Worm (Caenorhabditis elegans) whole organism, young adult: ENCODE measurements around the gene B0244.15.

Experiments used
- B0035.1 ChIP-seq: sonication (generic microtip); optimal IDR thresholded peaks from 2 replicates; lab custom pipeline; 2016; ENCODE audit warnings: missing genetic modification characterization, mild to moderate bottlenecking, missing compliant biosample characterization, missing genotype, missing genetic modification reagents
- F37B4.10 ChIP-seq: fragments of 200-800 bp; sonication (Bioruptor generic); IDR thresholded peaks from 2 replicates; pipeline ENCODE4 v1.3.6; 2022; ENCODE audit warnings: missing genetic modification characterization, missing compliant biosample characterization
- F49E8.2 ChIP-seq: sonication (generic microtip); optimal IDR thresholded peaks from 3 replicates; lab custom pipeline; 2017; ENCODE audit warnings: missing genetic modification characterization, mild to moderate bottlenecking, missing compliant biosample characterization, antibody characterized with exemption, moderate library complexity; ENCODE audit not compliant: insufficient read depth
- F57A8.1 ChIP-seq: fragments of 200-800 bp; sonication (Bioruptor generic); optimal IDR thresholded peaks from 2 replicates; lab custom pipeline; 2018; ENCODE audit warnings: mild to moderate bottlenecking, missing genetic modification characterization, moderate library complexity, missing compliant biosample characterization
- K12H6.12 ChIP-seq: fragments of 200-800 bp; sonication (Bioruptor generic); optimal IDR thresholded peaks from 2 replicates; lab custom pipeline; 2018; ENCODE audit warnings: mild to moderate bottlenecking, missing genetic modification characterization, missing compliant biosample characterization
- Y53F4B.3 ChIP-seq: fragments of 200-800 bp; sonication (Bioruptor generic); IDR thresholded peaks from 2 replicates; pipeline ENCODE4 v1.3.6; 2022; ENCODE audit warnings: missing genetic modification reagents, missing genetic modification characterization, missing compliant biosample characterization
- Y53G8AR.9 ChIP-seq: fragments of 200-800 bp; sonication (Bioruptor generic); conservative IDR thresholded peaks from 2 replicates; pipeline ENCODE4 v1.3.6; 2022; ENCODE audit warnings: missing genetic modification reagents, missing genetic modification characterization, missing compliant biosample characterization
- Y56A3A.18 ChIP-seq: fragments of 200-800 bp; sonication (Bioruptor generic); IDR thresholded peaks from 2 replicates; pipeline ENCODE4 v1.3.6; 2022; ENCODE audit warnings: missing genetic modification reagents, missing genetic modification characterization, missing compliant biosample characterization
- ZK185.1 ChIP-seq: sonication (generic microtip); optimal IDR thresholded peaks from 2 replicates; lab custom pipeline; 2016; ENCODE audit warnings: mild to moderate bottlenecking, missing genetic modification characterization, missing compliant biosample characterization; ENCODE audit not compliant: poor library complexity, severe bottlenecking
- aptf-2 ChIP-seq: fragments of 200-800 bp; sonication (Bioruptor generic); conservative IDR thresholded peaks from 2 replicates; pipeline ENCODE4 v1.3.6; 2022; ENCODE audit warnings: missing genetic modification reagents, missing genetic modification characterization, missing compliant biosample characterization
- aptf-3 ChIP-seq: fragments of 200-800 bp; sonication (Bioruptor generic); IDR thresholded peaks from 2 replicates; pipeline ENCODE4 v1.3.6; 2022; ENCODE audit warnings: missing genetic modification characterization, missing compliant biosample characterization
- bed-2 ChIP-seq: fragments of 200-800 bp; sonication (Bioruptor generic); IDR thresholded peaks from 2 replicates; pipeline ENCODE4 v1.3.6; 2022; ENCODE audit warnings: missing genetic modification reagents, missing genetic modification characterization, missing compliant biosample characterization
- ccch-3 ChIP-seq: fragments of 200-800 bp; sonication (Bioruptor generic); optimal IDR thresholded peaks from 2 replicates; lab custom pipeline; 2018; ENCODE audit warnings: mild to moderate bottlenecking, missing genetic modification characterization, missing compliant biosample characterization
- cebp-1 ChIP-seq, 2 experiments: fragments of 200-800 bp in 1 of 2; sonication (Bioruptor generic) in 1 of 2; sonication (generic microtip) in 1 of 2; IDR thresholded peaks in 1 of 2; optimal IDR thresholded peaks in 1 of 2; 2 replicates each; pipeline versions ENCODE4 v1.3.6 to Lab custom; 2017 to 2022; ENCODE audit warnings: missing compliant biosample characterization in 2 of 2, missing genetic modification characterization in 2 of 2, mild to moderate bottlenecking in 1 of 2, missing genetic modification reagents in 1 of 2, moderate library complexity in 1 of 2
- ceh-27 ChIP-seq: fragments of 200-800 bp; sonication (Bioruptor generic); optimal IDR thresholded peaks from 2 replicates; lab custom pipeline; 2018; ENCODE audit warnings: mild to moderate bottlenecking, missing genetic modification characterization, moderate library complexity, missing compliant biosample characterization
- ceh-58 ChIP-seq: fragments of 200-800 bp; sonication (Bioruptor generic); IDR thresholded peaks from 2 replicates; pipeline ENCODE4 v1.3.6; 2022; ENCODE audit warnings: missing genetic modification characterization, missing compliant biosample characterization
- ceh-79 ChIP-seq: sonication (generic microtip); optimal IDR thresholded peaks from 2 replicates; lab custom pipeline; 2017; ENCODE audit warnings: mild to moderate bottlenecking, missing genetic modification characterization, missing compliant biosample characterization
- chd-7 ChIP-seq: sonication (generic microtip); optimal IDR thresholded peaks from 2 replicates; lab custom pipeline; 2016; ENCODE audit warnings: mild to moderate bottlenecking, missing genetic modification characterization, moderate library complexity, missing compliant biosample characterization
- dpl-1 ChIP-seq: fragments of 150-350 bp; optimal IDR thresholded peaks from 2 replicates; lab custom pipeline; 2014; ENCODE audit warnings: missing biosample characterization, missing genetic modification reagents, missing genetic modification characterization
- ekl-4 ChIP-seq: fragments of 200-800 bp; sonication (Bioruptor generic); IDR thresholded peaks from 2 replicates; pipeline ENCODE4 v1.3.6; 2022; ENCODE audit warnings: missing genetic modification reagents, missing genetic modification characterization, missing compliant biosample characterization
- him-1 ChIP-seq: sonication (generic microtip); optimal IDR thresholded peaks from 2 replicates; lab custom pipeline; 2016; ENCODE audit warnings: missing genotype, missing genetic modification reagents, missing genetic modification characterization, missing compliant biosample characterization
- hlh-12 ChIP-seq: sonication (generic microtip); optimal IDR thresholded peaks from 2 replicates; lab custom pipeline; 2016; ENCODE audit warnings: missing genetic modification characterization, missing compliant biosample characterization
- hmg-1.2 ChIP-seq: fragments of 200-800 bp; sonication (Bioruptor generic); IDR thresholded peaks from 2 replicates; pipeline ENCODE4 v1.3.6; 2022; ENCODE audit warnings: missing genetic modification reagents, missing genetic modification characterization, missing compliant biosample characterization
- lin-26 ChIP-seq: fragments of 200-800 bp; sonication (Bioruptor generic); IDR thresholded peaks from 2 replicates; pipeline ENCODE4 v1.3.6; 2022; ENCODE audit warnings: missing genetic modification reagents, missing genetic modification characterization, missing compliant biosample characterization
- lin-35 ChIP-seq, 3 experiments: fragments of 150-350 bp in 2 of 3; sonication (generic microtip) in 1 of 3; optimal IDR thresholded peaks; 2 replicates each; lab custom pipeline; 2014 to 2018; ENCODE audit warnings: missing biosample characterization in 3 of 3, missing genetic modification characterization in 3 of 3, missing genetic modification reagents in 3 of 3
- lin-40 ChIP-seq: sonication (generic microtip); optimal IDR thresholded peaks from 2 replicates; lab custom pipeline; 2016; ENCODE audit warnings: missing genetic modification characterization, mild to moderate bottlenecking, missing compliant biosample characterization, missing genotype, missing genetic modification reagents
- lin-54 ChIP-seq: fragments of 200-800 bp; sonication (Bioruptor generic); optimal IDR thresholded peaks from 2 replicates; lab custom pipeline; 2018; ENCODE audit warnings: mild to moderate bottlenecking, missing genetic modification characterization, missing compliant biosample characterization
- mcd-1 ChIP-seq: fragments of 200-800 bp; sonication (Bioruptor generic); IDR thresholded peaks from 2 replicates; pipeline ENCODE4 v1.3.6; 2022; ENCODE audit warnings: missing genetic modification reagents, missing genetic modification characterization, missing compliant biosample characterization
- nfya-1 ChIP-seq: sonication (generic microtip); optimal IDR thresholded peaks from 2 replicates; lab custom pipeline; 2017; ENCODE audit warnings: antibody characterized with exemption, missing compliant biosample characterization, missing genetic modification characterization, borderline replicate concordance; ENCODE audit not compliant: insufficient read depth
- nhr-80 ChIP-seq: sonication (generic microtip); optimal IDR thresholded peaks from 2 replicates; lab custom pipeline; 2016; ENCODE audit warnings: missing genetic modification characterization, missing compliant biosample characterization
- pha-4 ChIP-seq: fragments of 150-350 bp; sonication (generic microtip); optimal IDR thresholded peaks from 2 replicates; lab custom pipeline; 2014; ENCODE audit warnings: missing biosample characterization, missing genetic modification reagents, missing genetic modification characterization
- rcor-1 ChIP-seq: fragments of 200-800 bp; sonication (Bioruptor generic); IDR thresholded peaks from 2 replicates; pipeline ENCODE4 v1.3.6; 2022; ENCODE audit warnings: missing genetic modification reagents, missing genetic modification characterization, missing compliant biosample characterization
- repo-1 ChIP-seq: sonication (generic microtip); optimal IDR thresholded peaks from 2 replicates; lab custom pipeline; 2017; ENCODE audit warnings: mild to moderate bottlenecking, missing genetic modification characterization, missing compliant biosample characterization
- rpc-1 ChIP-seq, 2 experiments: fragments of 150-350 bp in 1 of 2; sonication (generic microtip) in 1 of 2; optimal IDR thresholded peaks; 2 replicates each; lab custom pipeline; 2014 to 2018; ENCODE audit warnings: missing biosample characterization in 1 of 2, missing genetic modification characterization in 1 of 2, missing genetic modification reagents in 1 of 2, missing genotype in 1 of 2
- sdz-38 ChIP-seq: sonication (generic microtip); optimal IDR thresholded peaks from 2 replicates; lab custom pipeline; 2016; ENCODE audit warnings: missing genotype, missing genetic modification characterization, missing compliant biosample characterization
- snpc-1.1 ChIP-seq: sonication (generic microtip); optimal IDR thresholded peaks from 2 replicates; lab custom pipeline; 2017; ENCODE audit warnings: missing genetic modification characterization, mild to moderate bottlenecking, missing compliant biosample characterization, antibody characterized with exemption, moderate library complexity, missing genotype, missing genetic modification reagents; ENCODE audit not compliant: insufficient read depth
- tlf-1 ChIP-seq: fragments of 200-800 bp; sonication (Bioruptor generic); optimal IDR thresholded peaks from 2 replicates; lab custom pipeline; 2018; ENCODE audit warnings: mild to moderate bottlenecking, missing genetic modification characterization, missing compliant biosample characterization
- unc-130 ChIP-seq: sonication (generic microtip); optimal IDR thresholded peaks from 2 replicates; lab custom pipeline; 2016; ENCODE audit warnings: missing genetic modification reagents, missing genetic modification characterization, missing compliant biosample characterization
- unc-62 ChIP-seq: fragments of 150-350 bp; optimal IDR thresholded peaks from 2 replicates; lab custom pipeline; 2014; ENCODE audit warnings: missing biosample characterization, missing genetic modification reagents, missing genetic modification characterization
- xnd-1 ChIP-seq: sonication (generic microtip); optimal IDR thresholded peaks from 2 replicates; lab custom pipeline; 2016; ENCODE audit warnings: missing genotype, missing genetic modification reagents, missing genetic modification characterization, missing compliant biosample characterization
- ztf-3 ChIP-seq: fragments of 200-800 bp; sonication (Bioruptor generic); optimal IDR thresholded peaks from 2 replicates; lab custom pipeline; 2018; ENCODE audit warnings: mild to moderate bottlenecking, missing genetic modification characterization, missing compliant biosample characterization

The B0244.15 gene

DNA sequence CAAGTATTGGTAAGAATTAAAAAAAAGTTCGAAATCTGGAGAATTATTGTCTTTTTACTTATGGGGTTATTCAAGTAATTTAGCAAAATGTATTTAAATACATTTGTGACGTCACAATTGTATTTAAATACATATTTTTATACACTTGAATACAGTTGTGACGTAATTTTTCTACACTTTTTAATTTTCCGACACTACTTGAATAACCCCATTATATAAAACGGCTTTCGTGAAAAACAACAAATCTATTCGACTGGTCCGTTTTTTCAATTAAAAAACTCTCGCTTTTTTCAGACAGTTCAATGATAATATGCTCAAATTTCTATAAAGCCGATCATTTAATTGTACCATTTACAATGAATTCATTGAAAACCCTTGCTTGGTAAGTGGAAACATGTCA is 7.3 kb downstream of the B0244.15 start:
- TF ChIP-seq mcd-1 (GFP tag; lab: Robert Waterston, UW) (no peak), F49E8.2 (tag; lab: Kevin White, UChicago) (no peak), lin-26 (GFP tag; lab: Robert Waterston, UW) (no peak), B0035.1 (tag; lab: Kevin White, UChicago) (no peak), ztf-3 (GFP tag; lab: Kevin White, UChicago) (no peak), xnd-1 (tag; lab: Kevin White, UChicago) (no peak), nfya-1 (no peak), aptf-3 (GFP tag; lab: Robert Waterston, UW) (no peak), nhr-80 (tag; lab: Kevin White, UChicago) (no peak), Y53F4B.3 (GFP tag; lab: Robert Waterston, UW) (no peak), F57A8.1 (GFP tag; lab: Kevin White, UChicago) (no peak)

- peak; percentile 60 for TF ChIP-seq K12H6.12
- peak; percentile 65 for TF ChIP-seq hmg-1.2
- no peak for TF ChIP-seq ceh-79 (tag; lab: Kevin White, UChicago)
- no peak for TF ChIP-seq aptf-2 (GFP tag; lab: Robert Waterston, UW)
- TF ChIP-seq mcd-1 (GFP tag; lab: Robert Waterston, UW) = peak; percentile 63
- TF ChIP-seq hlh-12 (tag; lab: Kevin White, UChicago) = no peak
- TF ChIP-seq ekl-4 (GFP tag; lab: Robert Waterston, UW) = no peak
- no peak for TF ChIP-seq ceh-58 (GFP tag; lab: Robert Waterston, UW)
- peak; percentile 28 for TF ChIP-seq ceh-27
- TF ChIP-seq F37B4.10 = no peak
These were observed 12.0 kb downstream of the B0244.15 start, which contains the start of gene ida-1 for ce11 chrIII:5755204-5755603. Gene ida-1, plus strand, starts transcription at chrIII:5755539.

- TF ChIP-seq repo-1 (tag; lab: Kevin White, UChicago) (no peak), dpl-1 (GFP tag; lab: Kevin White, UChicago) (no peak), bed-2 (GFP tag; lab: Robert Waterston, UW) (no peak), B0035.1 (tag; lab: Kevin White, UChicago) (no peak), him-1 (tag; lab: Kevin White, UChicago) (no peak), Y53G8AR.9 (GFP tag; lab: Robert Waterston, UW) (no peak), snpc-1.1 (tag; lab: Kevin White, UChicago) (no peak), tlf-1 (GFP tag; lab: Kevin White, UChicago) (no peak), hlh-12 (tag; lab: Kevin White, UChicago) (no peak), unc-62 (GFP tag; lab: Kevin White, UChicago) (no peak)
- TF ChIP-seq, all 124 proteins: peak for 0
These were observed 14.4 kb downstream of the B0244.15 start for ce11 chrIII:5757492-5758045.

DNA sequence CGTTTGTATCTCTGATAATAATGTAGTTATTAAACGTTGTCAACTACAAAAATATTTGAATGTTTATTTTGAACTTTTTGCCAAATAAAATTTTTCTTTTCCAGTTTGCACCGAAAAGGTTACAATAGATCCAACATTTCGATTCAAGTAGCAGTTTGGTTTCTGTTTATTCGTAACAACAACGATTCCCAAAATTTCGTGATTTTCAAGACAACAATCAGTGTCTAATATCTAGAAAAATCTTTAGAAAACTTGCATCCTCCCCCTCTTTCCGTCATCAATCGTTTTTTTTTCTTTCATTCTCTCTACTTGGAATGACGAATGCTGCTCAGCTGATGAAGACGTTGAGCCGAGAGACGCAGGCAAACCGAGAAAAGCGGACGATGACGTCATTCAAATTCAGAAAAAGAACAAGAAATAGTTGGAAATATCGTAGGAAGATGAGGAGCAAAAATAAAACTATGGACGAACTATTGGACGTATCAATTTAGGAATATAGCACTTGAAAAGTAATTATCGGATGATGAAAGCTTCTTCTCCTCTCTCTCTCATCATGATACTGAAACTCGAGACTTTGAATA is 15.4 kb downstream of the B0244.15 start:
- TF ChIP-seq mcd-1 (GFP tag; lab: Robert Waterston, UW) (0 out of 2 replicates have a peak, but pooled peaks have one; percentile 48), tlf-1 (GFP tag; lab: Kevin White, UChicago) (no peak), ceh-27 (peak; percentile 17), unc-130 (GFP tag; lab: Kevin White, UChicago) (no peak), cebp-1 (GFP tag; IDR thresholded peaks at IDR 0.05; lab: Robert Waterston, UW) (no peak), cebp-1 (tag; optimal IDR thresholded peaks at IDR 0.05; lab: Kevin White, UChicago) (peak; percentile 35), sdz-38 (tag; lab: Kevin White, UChicago) (no peak), ccch-3 (GFP tag; lab: Kevin White, UChicago) (no peak), lin-54 (GFP tag; lab: Kevin White, UChicago) (no peak), ZK185.1 (tag; lab: Kevin White, UChicago) (peak; percentile 7), Y56A3A.18 (GFP tag; lab: Robert Waterston, UW) (no peak), chd-7 (tag; lab: Kevin White, UChicago) (peak; percentile 24), rcor-1 (GFP tag; lab: Robert Waterston, UW) (0 out of 2 replicates have a peak, but pooled peaks have one; percentile 35), pha-4 (tag; lab: Kevin White, UChicago) (no peak), K12H6.12 (peak; percentile 53), lin-35 (GFP tag; optimal IDR thresholded peaks at IDR 0.05; lab: Kevin White, UChicago) (peak in 1 of 3 experiments; percentile 84), lin-40 (tag; lab: Kevin White, UChicago) (peak; percentile 31), rpc-1 (optimal IDR thresholded peaks at IDR 0.05; lab: Kevin White, UChicago) (no peak), rpc-1 (tag; optimal IDR thresholded peaks at IDR 0.05; lab: Kevin White, UChicago) (no peak)
